Worm (Caenorhabditis elegans) whole organism, L2 larva: ENCODE measurements around the gene str-182.

Experiments
- C34F6.9 ChIP-seq: fragments of 150-350 bp; optimal IDR thresholded peaks from 2 replicates; lab custom pipeline; 2014; ENCODE audit warnings: missing biosample characterization, missing genetic modification characterization
- F13H6.1 ChIP-seq: sonication (generic microtip); optimal IDR thresholded peaks from 2 replicates; lab custom pipeline; 2016; ENCODE audit warnings: missing genetic modification characterization, missing compliant biosample characterization
- R02D3.7 ChIP-seq: fragments of 150-350 bp; optimal IDR thresholded peaks from 2 replicates; lab custom pipeline; 2014; ENCODE audit warnings: missing biosample characterization, missing genetic modification characterization
- Y55F3AM.14 ChIP-seq: fragments of 200-800 bp; sonication (Bioruptor generic); optimal IDR thresholded peaks from 2 replicates; lab custom pipeline; 2018; ENCODE audit warnings: mild to moderate bottlenecking, missing genetic modification characterization, missing compliant biosample characterization
- ZK546.5 ChIP-seq: sonication (generic microtip); optimal IDR thresholded peaks from 2 replicates; lab custom pipeline; 2017; ENCODE audit warnings: missing biosample characterization, missing genetic modification characterization
- alr-1 ChIP-seq: fragments of 150-350 bp; optimal IDR thresholded peaks from 2 replicates; lab custom pipeline; 2014; ENCODE audit warnings: missing biosample characterization, missing genetic modification characterization
- aly-2 ChIP-seq: fragments of 150-350 bp; optimal IDR thresholded peaks from 2 replicates; lab custom pipeline; 2014; ENCODE audit warnings: missing biosample characterization, missing genetic modification characterization
- ama-1 ChIP-seq: fragments of 150-350 bp; optimal IDR thresholded peaks from 2 replicates; lab custom pipeline; 2018; ENCODE audit warnings: inconsistent platforms
- blmp-1 ChIP-seq: sonication (generic microtip); optimal IDR thresholded peaks from 2 replicates; lab custom pipeline; 2017; ENCODE audit warnings: missing genetic modification characterization, mild to moderate bottlenecking, missing compliant biosample characterization, antibody characterized with exemption, moderate library complexity; ENCODE audit not compliant: insufficient read depth
- ceh-16 ChIP-seq: fragments of 150-350 bp; optimal IDR thresholded peaks from 2 replicates; lab custom pipeline; 2014; ENCODE audit warnings: missing biosample characterization, missing genetic modification characterization
- ceh-82 ChIP-seq: fragments of 150-350 bp; optimal IDR thresholded peaks from 2 replicates; lab custom pipeline; 2014; ENCODE audit warnings: missing biosample characterization, missing genetic modification characterization
- crh-2 ChIP-seq: sonication (generic microtip); optimal IDR thresholded peaks from 2 replicates; lab custom pipeline; 2017; ENCODE audit warnings: missing biosample characterization, missing genetic modification characterization
- dmd-4 ChIP-seq: sonication (generic microtip); optimal IDR thresholded peaks from 2 replicates; lab custom pipeline; 2017; ENCODE audit warnings: missing biosample characterization, missing genetic modification characterization
- egl-27 ChIP-seq: sonication (generic microtip); optimal IDR thresholded peaks from 3 replicates; lab custom pipeline; 2017; ENCODE audit warnings: missing biosample characterization, missing genetic modification reagents, missing genetic modification characterization
- elt-1 ChIP-seq: fragments of 150-350 bp; optimal IDR thresholded peaks from 2 replicates; lab custom pipeline; 2014; ENCODE audit warnings: missing biosample characterization, missing genetic modification characterization
- elt-3 ChIP-seq: sonication (generic microtip); optimal IDR thresholded peaks from 2 replicates; lab custom pipeline; 2017; ENCODE audit warnings: missing biosample characterization, missing genetic modification characterization
- fos-1 ChIP-seq: fragments of 150-350 bp; optimal IDR thresholded peaks from 2 replicates; lab custom pipeline; 2014; ENCODE audit warnings: missing biosample characterization, missing genetic modification characterization
- gmeb-1 ChIP-seq: fragments of 150-350 bp; optimal IDR thresholded peaks from 2 replicates; lab custom pipeline; 2014; ENCODE audit warnings: missing biosample characterization, missing genetic modification characterization
- lin-11 ChIP-seq: fragments of 150-350 bp; sonication (generic microtip); optimal IDR thresholded peaks from 2 replicates; lab custom pipeline; 2014; ENCODE audit warnings: missing biosample characterization, missing genetic modification characterization, inconsistent platforms, mixed read lengths
- lin-13 ChIP-seq: fragments of 150-350 bp; optimal IDR thresholded peaks from 2 replicates; lab custom pipeline; 2014; ENCODE audit warnings: missing biosample characterization, missing genetic modification reagents, missing genetic modification characterization
- lin-39 ChIP-seq: fragments of 150-350 bp; optimal IDR thresholded peaks from 2 replicates; lab custom pipeline; 2014; ENCODE audit warnings: missing biosample characterization, missing genetic modification reagents, missing genetic modification characterization
- lsy-2 ChIP-seq, 2 experiments: fragments of 150-350 bp in 1 of 2; sonication (generic microtip) in 1 of 2; optimal IDR thresholded peaks; 2 replicates each; lab custom pipeline; 2014 to 2017; ENCODE audit warnings: missing biosample characterization in 2 of 2, missing genetic modification characterization in 2 of 2
- mab-5 ChIP-seq: fragments of 150-350 bp; optimal IDR thresholded peaks from 2 replicates; lab custom pipeline; 2014; ENCODE audit warnings: missing biosample characterization, missing genetic modification characterization
- mbf-1 ChIP-seq: sonication (generic microtip); optimal IDR thresholded peaks from 2 replicates; lab custom pipeline; 2017; ENCODE audit warnings: missing biosample characterization, missing genetic modification characterization
- mdl-1 ChIP-seq, 2 experiments: fragments of 150-350 bp in 1 of 2; sonication (generic microtip) in 1 of 2; optimal IDR thresholded peaks; 2 replicates each; lab custom pipeline; 2017; ENCODE audit warnings: missing biosample characterization in 2 of 2, missing genetic modification characterization in 2 of 2
- nhr-10 ChIP-seq: sonication (generic microtip); optimal IDR thresholded peaks from 2 replicates; lab custom pipeline; 2017; ENCODE audit warnings: missing biosample characterization, missing genetic modification characterization
- nhr-11 ChIP-seq: fragments of 150-350 bp; optimal IDR thresholded peaks from 2 replicates; lab custom pipeline; 2014; ENCODE audit warnings: missing biosample characterization, missing genetic modification characterization
- nhr-12 ChIP-seq: fragments of 150-350 bp; optimal IDR thresholded peaks from 2 replicates; lab custom pipeline; 2014; ENCODE audit warnings: missing biosample characterization, missing genetic modification characterization
- nhr-129 ChIP-seq: fragments of 150-350 bp; optimal IDR thresholded peaks from 2 replicates; lab custom pipeline; 2014; ENCODE audit warnings: missing biosample characterization, missing genetic modification characterization
- nhr-21 ChIP-seq: fragments of 150-350 bp; optimal IDR thresholded peaks from 2 replicates; lab custom pipeline; 2014; ENCODE audit warnings: missing biosample characterization, missing genetic modification characterization
- nhr-23 ChIP-seq: fragments of 150-350 bp; optimal IDR thresholded peaks from 2 replicates; lab custom pipeline; 2014; ENCODE audit warnings: missing biosample characterization, missing genetic modification reagents, missing genetic modification characterization
- nhr-237 ChIP-seq: fragments of 150-350 bp; optimal IDR thresholded peaks from 2 replicates; lab custom pipeline; 2014; ENCODE audit warnings: missing biosample characterization, missing genetic modification characterization
- nhr-25 ChIP-seq: fragments of 150-350 bp; sonication (generic microtip); optimal IDR thresholded peaks from 3 replicates; lab custom pipeline; 2014; ENCODE audit warnings: missing biosample characterization, missing genetic modification characterization
- nhr-6 ChIP-seq: fragments of 150-350 bp; optimal IDR thresholded peaks from 2 replicates; lab custom pipeline; 2014; ENCODE audit warnings: missing biosample characterization, missing genetic modification characterization
- peb-1 ChIP-seq: fragments of 150-350 bp; optimal IDR thresholded peaks from 2 replicates; lab custom pipeline; 2014; ENCODE audit warnings: missing biosample characterization, missing genetic modification characterization
- sem-4 ChIP-seq: fragments of 150-350 bp; optimal IDR thresholded peaks from 2 replicates; lab custom pipeline; 2014; ENCODE audit warnings: missing biosample characterization, missing genetic modification reagents, missing genetic modification characterization
- sma-9 ChIP-seq, 2 experiments: fragments of 150-350 bp in 1 of 2; sonication (generic microtip) in 1 of 2; optimal IDR thresholded peaks; 2 replicates each; lab custom pipeline; 2014 to 2016; ENCODE audit warnings: missing genetic modification characterization in 2 of 2, mild to moderate bottlenecking in 1 of 2, missing biosample characterization in 1 of 2, missing compliant biosample characterization in 1 of 2, missing genetic modification reagents in 1 of 2, moderate library complexity in 1 of 2
- snpc-4 ChIP-seq: fragments of 150-350 bp; optimal IDR thresholded peaks from 2 replicates; lab custom pipeline; 2014; ENCODE audit warnings: missing biosample characterization, missing genetic modification characterization
- unc-39 ChIP-seq: fragments of 150-350 bp; optimal IDR thresholded peaks from 2 replicates; lab custom pipeline; 2014; ENCODE audit warnings: missing biosample characterization, missing genetic modification characterization
- unc-55 ChIP-seq: fragments of 150-350 bp; sonication (generic microtip); optimal IDR thresholded peaks from 3 replicates; lab custom pipeline; 2014; ENCODE audit warnings: missing biosample characterization, missing genetic modification reagents, missing genetic modification characterization
- unc-62 ChIP-seq: fragments of 150-350 bp; optimal IDR thresholded peaks from 2 replicates; lab custom pipeline; 2014; ENCODE audit warnings: missing biosample characterization, missing genetic modification reagents, missing genetic modification characterization
- zag-1 ChIP-seq: fragments of 150-350 bp; optimal IDR thresholded peaks from 2 replicates; lab custom pipeline; 2014; ENCODE audit warnings: missing biosample characterization, missing genetic modification characterization
- ztf-1 ChIP-seq: fragments of 200-800 bp; sonication (Bioruptor generic); conservative IDR thresholded peaks from 2 replicates; pipeline ENCODE4 v1.3.6; 2022; ENCODE audit warnings: missing genetic modification characterization, missing compliant biosample characterization
- ztf-11 ChIP-seq: sonication (generic microtip); optimal IDR thresholded peaks from 2 replicates; lab custom pipeline; 2017; ENCODE audit warnings: missing biosample characterization, missing genetic modification characterization
- ztf-4 ChIP-seq: fragments of 150-350 bp; optimal IDR thresholded peaks from 2 replicates; lab custom pipeline; 2014; ENCODE audit warnings: missing biosample characterization, missing genetic modification characterization

The str-182 gene

ce11 chrV:10275619-10276018, 42.4 kb upstream of the str-182 start, which contains the start of gene Y22F5A.11:
TSS of gene Y22F5A.11 (minus strand) at chrV:10275646.
- TF ChIP-seq sma-9 (GFP tag; optimal IDR thresholded peaks at IDR 0.05; lab: Kevin White, UChicago) = no peak
- TF ChIP-seq sma-9 (tag; optimal IDR thresholded peaks at IDR 0.05; lab: Kevin White, UChicago) = no peak
- TF ChIP-seq fos-1 (tag; lab: Kevin White, UChicago) = no peak
- TF ChIP-seq unc-62 (GFP tag; lab: Kevin White, UChicago) = no peak
- TF ChIP-seq peb-1 (tag; lab: Kevin White, UChicago) = no peak
- TF ChIP-seq nhr-11 (tag; lab: Kevin White, UChicago) = no peak
- no peak for TF ChIP-seq mdl-1 (tag; optimal IDR thresholded peaks at IDR 0.05; lab: Kevin White, UChicago)
- TF ChIP-seq egl-27 (tag; lab: Kevin White, UChicago) = no peak
- TF ChIP-seq unc-55 (GFP tag; lab: Kevin White, UChicago) = peak; percentile 37
- TF ChIP-seq lsy-2 (tag; optimal IDR thresholded peaks at IDR 0.05; lab: Kevin White, UChicago) = peak in 1 of 2 experiments; percentile 22
- TF ChIP-seq mab-5 (tag; lab: Kevin White, UChicago) = no peak
- peak; percentile 51 for TF ChIP-seq snpc-4

ce11 chrV:10273837-10274236, 40.6 kb upstream of the str-182 start:
- TF ChIP-seq peb-1 (tag; lab: Kevin White, UChicago) (no peak), ceh-82 (tag; lab: Kevin White, UChicago) (no peak), snpc-4 (peak; percentile 15), zag-1 (peak; percentile 73), gmeb-1 (no peak), mdl-1 (tag; optimal IDR thresholded peaks at IDR 0.05; lab: Kevin White, UChicago) (peak in 1 of 2 experiments; percentile 74), ZK546.5 (tag; lab: Kevin White, UChicago) (no peak), ama-1 (lab: Kevin White, UChicago) (no peak), nhr-10 (tag; lab: Kevin White, UChicago) (no peak), unc-39 (no peak), crh-2 (tag; lab: Kevin White, UChicago) (peak; percentile 46), elt-1 (tag; lab: Kevin White, UChicago) (no peak), alr-1 (tag; lab: Kevin White, UChicago) (peak; percentile 25), ceh-16 (tag; lab: Kevin White, UChicago) (no peak), ztf-4 (tag; lab: Kevin White, UChicago) (peak; percentile 37), lin-13 (GFP tag; lab: Kevin White, UChicago) (peak; percentile 40), nhr-23 (tag; lab: Kevin White, UChicago) (no peak), elt-3 (tag; lab: Kevin White, UChicago) (no peak), nhr-21 (tag; lab: Kevin White, UChicago) (no peak), aly-2 (no peak), nhr-25 (tag; lab: Kevin White, UChicago) (no peak), Y55F3AM.14 (GFP tag; lab: Kevin White, UChicago) (peak; percentile 25), ztf-11 (tag; lab: Kevin White, UChicago) (no peak), sma-9 (GFP tag; optimal IDR thresholded peaks at IDR 0.05; lab: Kevin White, UChicago) (peak; percentile 60), sma-9 (tag; optimal IDR thresholded peaks at IDR 0.05; lab: Kevin White, UChicago) (no peak), lin-11 (tag; lab: Kevin White, UChicago) (peak; percentile 22), nhr-6 (tag; lab: Kevin White, UChicago) (peak; percentile 62), nhr-12 (tag; lab: Kevin White, UChicago) (no peak), egl-27 (tag; lab: Kevin White, UChicago) (peak; percentile 36), nhr-237 (tag; lab: Kevin White, UChicago) (no peak), mab-5 (tag; lab: Kevin White, UChicago) (peak; percentile 14), C34F6.9 (tag; lab: Kevin White, UChicago) (peak; percentile 78), R02D3.7 (no peak), nhr-11 (tag; lab: Kevin White, UChicago) (no peak), lsy-2 (tag; optimal IDR thresholded peaks at IDR 0.05; lab: Kevin White, UChicago) (peak in 1 of 2 experiments; percentile 67), nhr-129 (tag; lab: Kevin White, UChicago) (peak; percentile 73), dmd-4 (tag; lab: Kevin White, UChicago) (no peak), sem-4 (tag; lab: Kevin White, UChicago) (no peak), unc-55 (GFP tag; lab: Kevin White, UChicago) (peak; percentile 87), F13H6.1 (peak; percentile 62), lin-39 (tag; lab: Kevin White, UChicago) (no peak), blmp-1 (no peak), ztf-1 (GFP tag; lab: Robert Waterston, UW) (no peak), mbf-1 (tag; lab: Kevin White, UChicago) (no peak)
